Fruit fly (Drosophila melanogaster) whole organism, pupa: ENCODE measurements around the gene CG13810.

Experiments
- CG10348 ChIP-seq: fragments of 200-800 bp; sonication (Bioruptor generic); IDR thresholded peaks from 2 replicates; pipeline ENCODE4 v1.3.6; 2022; ENCODE audit warnings: missing biosample characterization, missing genetic modification characterization
- CG12605 ChIP-seq: fragments of 200-800 bp; sonication (Bioruptor generic); IDR thresholded peaks from 2 replicates; pipeline ENCODE4 v1.3.6; 2022; ENCODE audit warnings: missing biosample characterization, missing genetic modification characterization
- CG13204 ChIP-seq: fragments of 200-800 bp; sonication (Bioruptor generic); optimal IDR thresholded peaks from 2 replicates; lab custom pipeline; 2018; ENCODE audit warnings: missing biosample characterization, mild to moderate bottlenecking, missing genetic modification characterization, moderate library complexity
- CG14655 ChIP-seq: fragments of 200-800 bp; sonication (Bioruptor generic); optimal IDR thresholded peaks from 3 replicates; lab custom pipeline; 2017; ENCODE audit warnings: mild to moderate bottlenecking, missing biosample characterization, missing genetic modification reagents, missing genetic modification characterization
- CG15710 ChIP-seq: fragments of 200-800 bp; sonication (Bioruptor generic); optimal IDR thresholded peaks from 2 replicates; lab custom pipeline; 2018; ENCODE audit warnings: missing biosample characterization, mild to moderate bottlenecking, missing genetic modification characterization, moderate library complexity
- CG17806 ChIP-seq: fragments of 200-800 bp; sonication (Bioruptor generic); optimal IDR thresholded peaks from 2 replicates; lab custom pipeline; 2018; ENCODE audit warnings: missing biosample characterization, mild to moderate bottlenecking, missing genetic modification characterization, moderate library complexity
- CG32121 ChIP-seq: fragments of 200-800 bp; sonication (Bioruptor generic); IDR thresholded peaks from 2 replicates; pipeline ENCODE4 v1.3.6; 2022; ENCODE audit warnings: missing biosample characterization, missing genetic modification characterization
- CG34367 ChIP-seq: fragments of 200-800 bp; sonication (Bioruptor generic); optimal IDR thresholded peaks from 2 replicates; lab custom pipeline; 2018; ENCODE audit warnings: missing biosample characterization, mild to moderate bottlenecking, missing genetic modification characterization
- CG4496 ChIP-seq: fragments of 200-800 bp; sonication (Bioruptor generic); IDR thresholded peaks from 3 replicates; pipeline ENCODE4 v1.3.6; 2022; ENCODE audit warnings: missing biosample characterization, missing genetic modification characterization
- CG8159 ChIP-seq: fragments of 200-800 bp; sonication (Bioruptor generic); optimal IDR thresholded peaks from 3 replicates; lab custom pipeline; 2018; ENCODE audit warnings: missing biosample characterization, mild to moderate bottlenecking, missing genetic modification characterization, moderate library complexity
- CG8301 ChIP-seq: fragments of 200-800 bp; sonication (Bioruptor generic); optimal IDR thresholded peaks from 2 replicates; lab custom pipeline; 2018; ENCODE audit warnings: missing biosample characterization, mild to moderate bottlenecking, missing genetic modification characterization
- CG9948 ChIP-seq: fragments of 200-800 bp; sonication (Bioruptor generic); optimal IDR thresholded peaks from 2 replicates; lab custom pipeline; 2018; ENCODE audit warnings: missing biosample characterization, mild to moderate bottlenecking, missing genetic modification characterization, moderate library complexity
- D1 ChIP-seq: fragments of 200-800 bp; sonication (Bioruptor generic); optimal IDR thresholded peaks from 2 replicates; lab custom pipeline; 2018; ENCODE audit warnings: missing biosample characterization, mild to moderate bottlenecking, missing genetic modification characterization, moderate library complexity
- EcR ChIP-seq: fragments of 200-800 bp; sonication (Bioruptor generic); optimal IDR thresholded peaks from 3 replicates; lab custom pipeline; 2019; ENCODE audit warnings: missing biosample characterization, missing genetic modification characterization, mild to moderate bottlenecking, moderate library complexity, missing genetic modification reagents
- Ets98B ChIP-seq: fragments of 200-800 bp; sonication (Bioruptor generic); IDR thresholded peaks from 2 replicates; pipeline ENCODE4 v1.3.6; 2022; ENCODE audit warnings: missing biosample characterization, missing genetic modification characterization
- Pif1A ChIP-seq: fragments of 200-800 bp; sonication (Bioruptor generic); optimal IDR thresholded peaks from 3 replicates; lab custom pipeline; 2016; ENCODE audit warnings: missing biosample characterization, missing genetic modification characterization
- Pif1B ChIP-seq: fragments of 200-800 bp; sonication (Bioruptor generic); optimal IDR thresholded peaks from 3 replicates; lab custom pipeline; 2016; ENCODE audit warnings: missing biosample characterization, missing genetic modification characterization
- Snoo ChIP-seq: fragments of 200-800 bp; sonication (Bioruptor generic); optimal IDR thresholded peaks from 3 replicates; lab custom pipeline; 2017; ENCODE audit warnings: missing biosample characterization, mild to moderate bottlenecking, missing genetic modification characterization, inconsistent platforms
- fd96Ca ChIP-seq: fragments of 200-800 bp; sonication (Bioruptor generic); IDR thresholded peaks from 3 replicates; pipeline ENCODE4 v1.3.6; 2022; ENCODE audit warnings: missing biosample characterization, missing genetic modification characterization
- gl ChIP-seq: fragments of 200-800 bp; sonication (Bioruptor generic); optimal IDR thresholded peaks from 2 replicates; lab custom pipeline; 2018; ENCODE audit warnings: missing biosample characterization, mild to moderate bottlenecking, missing genetic modification characterization
- rn ChIP-seq: fragments of 200-800 bp; sonication (Bioruptor generic); IDR thresholded peaks from 2 replicates; pipeline ENCODE4 v1.3.6; 2022; ENCODE audit warnings: missing biosample characterization, missing genetic modification characterization

CG13810 gene

dm6 chr3L:2149664-2150063, 36.1 kb upstream of the CG13810 start:
- peak; percentile 8; the same call in 1 of the 2 replicates for TF ChIP-seq Ets98B
- TF ChIP-seq CG4496, result 0 out of 3 replicates have a peak, but pooled peaks have one; percentile 17
- TF ChIP-seq CG32121 (GFP tag; lab: Robert Waterston, UW), result no peak
- no peak for TF ChIP-seq CG8159
- peak; percentile 23 for TF ChIP-seq CG14655
- TF ChIP-seq fd96Ca (GFP tag; lab: Robert Waterston, UW), result 0 out of 3 replicates have a peak, but pooled peaks have one; percentile 29
- TF ChIP-seq CG12605 (GFP tag; lab: Robert Waterston, UW), result peak; percentile 51
- TF ChIP-seq CG13204, result no peak

dm6 chr3L:2151588-2152372, 34.0 kb upstream of the CG13810 start, which contains the start of gene zormin:
zormin (minus strand) TSS chr3L:2151700.
- peak; percentile 66 for TF ChIP-seq D1 (tag; lab: Kevin White, UChicago)
- TF ChIP-seq CG12605 (GFP tag; lab: Robert Waterston, UW), result peak; percentile 9; the same call in 1 of the 2 replicates
- peak; percentile 76; the same call in 2 of the 3 replicates for TF ChIP-seq fd96Ca (GFP tag; lab: Robert Waterston, UW)
- TF ChIP-seq CG17806 (tag; lab: Kevin White, UChicago), result peak; percentile 81
- TF ChIP-seq CG8159, result peak; percentile 83
- TF ChIP-seq CG34367 (tag; lab: Kevin White, UChicago), result peak; percentile 67
- peak; percentile 71 for TF ChIP-seq Snoo (tag; lab: Kevin White, UChicago)
- no peak for TF ChIP-seq EcR
- peak; percentile 83 for TF ChIP-seq CG9948 (tag; lab: Kevin White, UChicago)
- peak; percentile 76 for TF ChIP-seq Pif1B
- no peak for TF ChIP-seq CG10348
- TF ChIP-seq CG32121 (GFP tag; lab: Robert Waterston, UW), result no peak
- peak; percentile 64 for TF ChIP-seq CG15710
- peak; percentile 79 for TF ChIP-seq CG14655
- peak; percentile 63 for TF ChIP-seq CG8301 (tag; lab: Kevin White, UChicago)
- no peak for TF ChIP-seq rn (GFP tag; lab: Robert Waterston, UW)
- no peak; the same call in 1 of the 2 replicates for TF ChIP-seq Ets98B
- TF ChIP-seq Pif1A, result peak; percentile 80
- TF ChIP-seq CG13204, result no peak
- peak; percentile 58 for TF ChIP-seq gl (tag; lab: Kevin White, UChicago)
- peak; percentile 68 for TF ChIP-seq CG4496
- TF ChIP-seq, all 21 proteins: peak for 15

dm6 chr3L:2152730-2153129, 33.0 kb upstream of the CG13810 start:
- TF ChIP-seq CG8301 (tag; lab: Kevin White, UChicago) (peak; percentile 32), fd96Ca (GFP tag; lab: Robert Waterston, UW) (peak; percentile 53; the same call in 1 of the 3 replicates), gl (tag; lab: Kevin White, UChicago) (no peak), CG17806 (tag; lab: Kevin White, UChicago) (peak; percentile 44), CG15710 (peak; percentile 41), CG10348 (no peak), Pif1B (peak; percentile 34), CG32121 (GFP tag; lab: Robert Waterston, UW) (peak; percentile 44), CG34367 (tag; lab: Kevin White, UChicago) (peak; percentile 48), D1 (tag; lab: Kevin White, UChicago) (peak; percentile 37), rn (GFP tag; lab: Robert Waterston, UW) (0 out of 2 replicates have a peak, but pooled peaks have one; percentile 48), Ets98B (peak; percentile 56), EcR (peak; percentile 79), CG4496 (peak; percentile 57; the same call in 2 of the 3 replicates), CG8159 (peak; percentile 36), CG9948 (tag; lab: Kevin White, UChicago) (peak; percentile 26), Pif1A (peak; percentile 43), CG13204 (no peak), CG14655 (peak; percentile 36), Snoo (tag; lab: Kevin White, UChicago) (peak; percentile 4), CG12605 (GFP tag; lab: Robert Waterston, UW) (no peak)

dm6 chr3L:2157427-2157931, 28.3 kb upstream of the CG13810 start:
- TF ChIP-seq EcR (peak; percentile 47), CG13204 (peak; percentile 47), CG4496 (0 out of 3 replicates have a peak, but pooled peaks have one; percentile 10), CG34367 (tag; lab: Kevin White, UChicago) (no peak)

- TF ChIP-seq Ets98B (peak; percentile 28; the same call in 1 of the 2 replicates), Pif1A (peak; percentile 8), CG9948 (tag; lab: Kevin White, UChicago) (peak; percentile 12), Snoo (tag; lab: Kevin White, UChicago) (no peak), CG8159 (peak; percentile 20), CG14655 (peak; percentile 26), rn (GFP tag; lab: Robert Waterston, UW) (no peak), EcR (no peak), CG8301 (tag; lab: Kevin White, UChicago) (peak; percentile 38)
Measured at dm6 chr3L:2158689-2159310, 26.9 kb upstream of the CG13810 start.

dm6 chr3L:2159817-2160216, 25.9 kb upstream of the CG13810 start:
- TF ChIP-seq CG13204 (no peak), CG9948 (tag; lab: Kevin White, UChicago) (no peak), fd96Ca (GFP tag; lab: Robert Waterston, UW) (no peak), CG8301 (tag; lab: Kevin White, UChicago) (no peak), EcR (no peak), D1 (tag; lab: Kevin White, UChicago) (no peak), CG10348 (no peak), CG12605 (GFP tag; lab: Robert Waterston, UW) (no peak), Ets98B (no peak), CG15710 (no peak), CG34367 (tag; lab: Kevin White, UChicago) (no peak), CG32121 (GFP tag; lab: Robert Waterston, UW) (no peak), CG14655 (no peak)
- TF ChIP-seq, all 21 proteins: peak for 0
